Fruit fly (Drosophila melanogaster) whole organism, prepupa: ENCODE measurements around the gene msd5.

Experiments used
- CG16779 ChIP-seq: fragments of 200-800 bp; sonication (Bioruptor generic); optimal IDR thresholded peaks from 3 replicates; lab custom pipeline; 2017; ENCODE audit warnings: missing biosample characterization, mild to moderate bottlenecking, missing genetic modification characterization
- CG8119 ChIP-seq: fragments of 200-800 bp; sonication (Bioruptor generic); IDR thresholded peaks from 3 replicates; pipeline ENCODE4 v1.3.6; 2022; ENCODE audit warnings: missing biosample characterization, missing genetic modification characterization
- Eip78C ChIP-seq: fragments of 200-800 bp; sonication (Bioruptor generic); peaks from one replicate; lab custom pipeline; 2016; ENCODE audit warnings: missing biosample characterization, missing genetic modification characterization
- Gug ChIP-seq: fragments of 200-800 bp; sonication (Bioruptor generic); IDR thresholded peaks from 2 replicates; pipeline ENCODE4 v1.3.6; 2022; ENCODE audit warnings: missing biosample characterization, missing genetic modification characterization
- fd59A ChIP-seq: fragments of 200-800 bp; sonication (Bioruptor generic); optimal IDR thresholded peaks from 2 replicates; lab custom pipeline; 2017; ENCODE audit warnings: missing biosample characterization, mild to moderate bottlenecking, missing genetic modification characterization, missing genetic modification reagents
- net ChIP-seq: fragments of 200-800 bp; sonication (Bioruptor generic); optimal IDR thresholded peaks from 3 replicates; lab custom pipeline; 2016; ENCODE audit warnings: missing biosample characterization, missing genetic modification characterization
- salr ChIP-seq, 2 experiments: fragments of 200-800 bp; sonication (Bioruptor generic); optimal IDR thresholded peaks; 3 replicates each; lab custom pipeline; 2016 to 2018; ENCODE audit warnings: missing biosample characterization in 2 of 2, missing genetic modification characterization in 2 of 2, mild to moderate bottlenecking in 1 of 2
- topi ChIP-seq: fragments of 200-800 bp; sonication (Bioruptor generic); optimal IDR thresholded peaks from 3 replicates; lab custom pipeline; 2016; ENCODE audit warnings: missing biosample characterization, missing genetic modification characterization
- vri ChIP-seq: fragments of 200-800 bp; sonication (Bioruptor generic); optimal IDR thresholded peaks from 3 replicates; lab custom pipeline; 2016; ENCODE audit warnings: missing biosample characterization, mild to moderate bottlenecking, missing genetic modification characterization

dm6 chr3L:1329724-1330123, 3.2 kb downstream of the msd5 start, which contains the start of gene ND-ACP:
- TF ChIP-seq vri (GFP tag; lab: Kevin White, UChicago) (peak; percentile 66), Gug (GFP tag; lab: Robert Waterston, UW) (no peak), CG8119 (no peak), Eip78C (GFP tag; lab: Kevin White, UChicago) (no peak), salr (GFP tag; optimal IDR thresholded peaks at IDR 0.05; lab: Kevin White, UChicago) (no peak), CG16779 (tag; lab: Kevin White, UChicago) (no peak), net (GFP tag; lab: Kevin White, UChicago) (no peak), fd59A (GFP tag; lab: Kevin White, UChicago) (no peak), topi (GFP tag; lab: Kevin White, UChicago) (no peak)
